Fruit fly (Drosophila melanogaster) whole organism, pupa: ENCODE results near the gene MtnA.

ENCODE experiments used
- CG13204 ChIP-seq: fragments of 200-800 bp; sonication (Bioruptor generic); optimal IDR thresholded peaks from 2 replicates; lab custom pipeline; 2018; ENCODE audit warnings: missing biosample characterization, mild to moderate bottlenecking, missing genetic modification characterization, moderate library complexity
- CG15710 ChIP-seq: fragments of 200-800 bp; sonication (Bioruptor generic); optimal IDR thresholded peaks from 2 replicates; lab custom pipeline; 2018; ENCODE audit warnings: missing biosample characterization, mild to moderate bottlenecking, missing genetic modification characterization, moderate library complexity
- EcR ChIP-seq: fragments of 200-800 bp; sonication (Bioruptor generic); optimal IDR thresholded peaks from 3 replicates; lab custom pipeline; 2019; ENCODE audit warnings: missing biosample characterization, missing genetic modification characterization, mild to moderate bottlenecking, moderate library complexity, missing genetic modification reagents
- Ets98B ChIP-seq: fragments of 200-800 bp; sonication (Bioruptor generic); IDR thresholded peaks from 2 replicates; pipeline ENCODE4 v1.3.6; 2022; ENCODE audit warnings: missing biosample characterization, missing genetic modification characterization

DNA sequence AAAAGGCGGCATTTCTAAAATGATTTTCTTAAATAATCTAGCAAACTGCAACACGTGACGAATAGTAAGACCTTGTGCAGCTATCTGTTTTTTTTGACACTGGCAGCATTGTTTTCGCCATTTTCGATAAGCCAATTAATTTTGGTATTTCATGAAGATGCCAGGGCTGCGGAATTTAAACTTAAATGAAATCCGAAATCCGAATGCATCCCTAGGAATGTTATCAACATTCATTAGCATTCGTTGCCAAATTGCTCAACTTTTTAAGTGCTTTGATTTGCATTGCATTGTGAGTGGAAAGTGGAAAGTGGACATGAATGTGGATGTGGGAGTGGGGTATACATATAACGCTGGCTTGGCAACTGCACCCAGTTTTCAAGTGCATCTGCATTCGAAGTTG lies 36.9 kb upstream of the MtnA start, which contains the start of gene CG42857:
- TF ChIP-seq CG13204 (GFP tag; lab: Kevin White, UChicago), result no peak
- no peak for TF ChIP-seq EcR (GFP tag; lab: Kevin White, UChicago)
- no peak for TF ChIP-seq Ets98B (GFP tag; lab: Robert Waterston, UW)
- TF ChIP-seq CG15710 (tag; lab: Kevin White, UChicago), result no peak
